Worm (Caenorhabditis elegans) whole organism, young adult: ENCODE results near the gene fbxc-21.

Source experiments
- B0035.1 ChIP-seq: sonication (generic microtip); optimal IDR thresholded peaks from 2 replicates; lab custom pipeline; 2016; ENCODE audit warnings: missing genetic modification characterization, mild to moderate bottlenecking, missing compliant biosample characterization, missing genotype, missing genetic modification reagents
- C17E4.6 ChIP-seq: fragments of 200-800 bp; sonication (Bioruptor generic); IDR thresholded peaks from 2 replicates; pipeline ENCODE4 v1.3.6; 2022; ENCODE audit warnings: missing genetic modification reagents, missing genetic modification characterization, missing compliant biosample characterization
- F57A8.1 ChIP-seq: fragments of 200-800 bp; sonication (Bioruptor generic); optimal IDR thresholded peaks from 2 replicates; lab custom pipeline; 2018; ENCODE audit warnings: mild to moderate bottlenecking, missing genetic modification characterization, moderate library complexity, missing compliant biosample characterization
- Y53G8AR.9 ChIP-seq: fragments of 200-800 bp; sonication (Bioruptor generic); conservative IDR thresholded peaks from 2 replicates; pipeline ENCODE4 v1.3.6; 2022; ENCODE audit warnings: missing genetic modification reagents, missing genetic modification characterization, missing compliant biosample characterization
- Y67H2A.10 ChIP-seq: fragments of 200-800 bp; sonication (Bioruptor generic); conservative IDR thresholded peaks from 2 replicates; pipeline ENCODE4 v1.3.6; 2022; ENCODE audit warnings: missing genetic modification reagents, missing genetic modification characterization, missing compliant biosample characterization
- Y95B8A.8 ChIP-seq: fragments of 200-800 bp; sonication (Bioruptor generic); IDR thresholded peaks from 2 replicates; pipeline ENCODE4 v1.3.6; 2022; ENCODE audit warnings: missing genetic modification reagents, missing genetic modification characterization, missing compliant biosample characterization
- ZK185.1 ChIP-seq: sonication (generic microtip); optimal IDR thresholded peaks from 2 replicates; lab custom pipeline; 2016; ENCODE audit warnings: mild to moderate bottlenecking, missing genetic modification characterization, missing compliant biosample characterization; ENCODE audit not compliant: poor library complexity, severe bottlenecking
- akir-1 ChIP-seq: fragments of 200-800 bp; sonication (Bioruptor generic); optimal IDR thresholded peaks from 2 replicates; lab custom pipeline; 2018; ENCODE audit warnings: mild to moderate bottlenecking, missing genetic modification characterization, moderate library complexity, missing compliant biosample characterization
- attf-6 ChIP-seq: fragments of 200-800 bp; sonication (Bioruptor generic); IDR thresholded peaks from 2 replicates; pipeline ENCODE4 v1.3.6; 2022; ENCODE audit warnings: missing genetic modification reagents, missing genetic modification characterization, missing compliant biosample characterization
- bed-1 ChIP-seq: fragments of 200-800 bp; sonication (Bioruptor generic); IDR thresholded peaks from 2 replicates; pipeline ENCODE4 v1.3.6; 2022; ENCODE audit warnings: missing genetic modification reagents, missing genetic modification characterization, missing compliant biosample characterization
- bed-2 ChIP-seq: fragments of 200-800 bp; sonication (Bioruptor generic); IDR thresholded peaks from 2 replicates; pipeline ENCODE4 v1.3.6; 2022; ENCODE audit warnings: missing genetic modification reagents, missing genetic modification characterization, missing compliant biosample characterization
- ceh-40 ChIP-seq: fragments of 200-800 bp; sonication (Bioruptor generic); IDR thresholded peaks from 2 replicates; pipeline ENCODE4 v1.3.6; 2022; ENCODE audit warnings: missing genetic modification characterization, missing compliant biosample characterization
- ceh-58 ChIP-seq: fragments of 200-800 bp; sonication (Bioruptor generic); IDR thresholded peaks from 2 replicates; pipeline ENCODE4 v1.3.6; 2022; ENCODE audit warnings: missing genetic modification characterization, missing compliant biosample characterization
- ceh-79 ChIP-seq: sonication (generic microtip); optimal IDR thresholded peaks from 2 replicates; lab custom pipeline; 2017; ENCODE audit warnings: mild to moderate bottlenecking, missing genetic modification characterization, missing compliant biosample characterization
- dox-1 ChIP-seq: fragments of 200-800 bp; sonication (Bioruptor generic); IDR thresholded peaks from 2 replicates; pipeline ENCODE4 v1.3.6; 2022; ENCODE audit warnings: missing genetic modification reagents, missing genetic modification characterization, missing compliant biosample characterization
- dpl-1 ChIP-seq: fragments of 150-350 bp; optimal IDR thresholded peaks from 2 replicates; lab custom pipeline; 2014; ENCODE audit warnings: missing biosample characterization, missing genetic modification reagents, missing genetic modification characterization
- efl-1 ChIP-seq: fragments of 150-350 bp; optimal IDR thresholded peaks from 2 replicates; lab custom pipeline; 2014; ENCODE audit warnings: missing biosample characterization, missing genetic modification reagents, missing genetic modification characterization
- egl-18 ChIP-seq: fragments of 200-800 bp; sonication (Bioruptor generic); IDR thresholded peaks from 2 replicates; pipeline ENCODE4 v1.3.6; 2022; ENCODE audit warnings: missing genetic modification reagents, missing genetic modification characterization, missing compliant biosample characterization
- egl-44 ChIP-seq: fragments of 200-800 bp; sonication (Bioruptor generic); IDR thresholded peaks from 2 replicates; pipeline ENCODE4 v1.3.6; 2022; ENCODE audit warnings: missing genetic modification reagents, missing genetic modification characterization, missing compliant biosample characterization
- him-1 ChIP-seq: sonication (generic microtip); optimal IDR thresholded peaks from 2 replicates; lab custom pipeline; 2016; ENCODE audit warnings: missing genotype, missing genetic modification reagents, missing genetic modification characterization, missing compliant biosample characterization
- hlh-26 ChIP-seq: fragments of 200-800 bp; sonication (Bioruptor generic); conservative IDR thresholded peaks from 2 replicates; pipeline ENCODE4 v1.3.6; 2022; ENCODE audit warnings: missing genetic modification reagents, missing genetic modification characterization, missing compliant biosample characterization
- hmg-1.2 ChIP-seq: fragments of 200-800 bp; sonication (Bioruptor generic); IDR thresholded peaks from 2 replicates; pipeline ENCODE4 v1.3.6; 2022; ENCODE audit warnings: missing genetic modification reagents, missing genetic modification characterization, missing compliant biosample characterization
- lag-1 ChIP-seq: fragments of 200-800 bp; sonication (Bioruptor generic); IDR thresholded peaks from 2 replicates; pipeline ENCODE4 v1.3.6; 2022; ENCODE audit warnings: missing genetic modification reagents, missing genetic modification characterization, missing compliant biosample characterization
- lin-26 ChIP-seq: fragments of 200-800 bp; sonication (Bioruptor generic); IDR thresholded peaks from 2 replicates; pipeline ENCODE4 v1.3.6; 2022; ENCODE audit warnings: missing genetic modification reagents, missing genetic modification characterization, missing compliant biosample characterization
- lin-40 ChIP-seq: sonication (generic microtip); optimal IDR thresholded peaks from 2 replicates; lab custom pipeline; 2016; ENCODE audit warnings: missing genetic modification characterization, mild to moderate bottlenecking, missing compliant biosample characterization, missing genotype, missing genetic modification reagents
- lir-1 ChIP-seq: fragments of 200-800 bp; sonication (Bioruptor generic); conservative IDR thresholded peaks from 2 replicates; pipeline ENCODE4 v1.3.6; 2022; ENCODE audit warnings: missing genetic modification reagents, missing genetic modification characterization, missing compliant biosample characterization
- lsl-1 ChIP-seq: fragments of 200-800 bp; sonication (Bioruptor generic); optimal IDR thresholded peaks from 2 replicates; lab custom pipeline; 2018; ENCODE audit warnings: mild to moderate bottlenecking, missing genetic modification characterization, moderate library complexity, missing compliant biosample characterization
- madf-6 ChIP-seq: fragments of 200-800 bp; sonication (Bioruptor generic); IDR thresholded peaks from 2 replicates; pipeline ENCODE4 v1.3.6; 2022; ENCODE audit warnings: missing genetic modification reagents, missing genetic modification characterization, missing compliant biosample characterization
- mel-28 ChIP-seq: sonication (generic microtip); optimal IDR thresholded peaks from 2 replicates; lab custom pipeline; 2016; ENCODE audit warnings: borderline replicate concordance, mild to moderate bottlenecking, missing genetic modification characterization, missing compliant biosample characterization
- mxl-1 ChIP-seq: sonication (generic microtip); optimal IDR thresholded peaks from 2 replicates; lab custom pipeline; 2016; ENCODE audit warnings: missing genetic modification characterization, missing compliant biosample characterization
- nhr-179 ChIP-seq: sonication (generic microtip); optimal IDR thresholded peaks from 2 replicates; lab custom pipeline; 2016; ENCODE audit warnings: mild to moderate bottlenecking, missing genetic modification characterization, missing compliant biosample characterization
- nhr-80 ChIP-seq: sonication (generic microtip); optimal IDR thresholded peaks from 2 replicates; lab custom pipeline; 2016; ENCODE audit warnings: missing genetic modification characterization, missing compliant biosample characterization
- nhr-90 ChIP-seq: sonication (generic microtip); optimal IDR thresholded peaks from 2 replicates; lab custom pipeline; 2016; ENCODE audit warnings: missing genotype, mild to moderate bottlenecking, missing genetic modification characterization, missing compliant biosample characterization
- sea-2 ChIP-seq: fragments of 200-800 bp; sonication (Bioruptor generic); IDR thresholded peaks from 2 replicates; pipeline ENCODE4 v1.3.6; 2022; ENCODE audit warnings: missing genetic modification characterization, missing compliant biosample characterization
- unc-62 ChIP-seq: fragments of 150-350 bp; optimal IDR thresholded peaks from 2 replicates; lab custom pipeline; 2014; ENCODE audit warnings: missing biosample characterization, missing genetic modification reagents, missing genetic modification characterization
- zfh-2 ChIP-seq: fragments of 200-800 bp; sonication (Bioruptor generic); conservative IDR thresholded peaks from 2 replicates; pipeline ENCODE4 v1.3.6; 2022; ENCODE audit warnings: missing genetic modification reagents, missing genetic modification characterization, missing compliant biosample characterization
- ztf-22 ChIP-seq: fragments of 200-800 bp; sonication (Bioruptor generic); optimal IDR thresholded peaks from 2 replicates; lab custom pipeline; 2018; ENCODE audit warnings: mild to moderate bottlenecking, missing genetic modification characterization, moderate library complexity, missing compliant biosample characterization
- ztf-25 ChIP-seq: fragments of 200-800 bp; sonication (Bioruptor generic); IDR thresholded peaks from 2 replicates; pipeline ENCODE4 v1.3.6; 2022; ENCODE audit warnings: missing genetic modification reagents, missing genetic modification characterization, missing compliant biosample characterization
- ztf-6 ChIP-seq: fragments of 200-800 bp; sonication (Bioruptor generic); IDR thresholded peaks from 2 replicates; pipeline ENCODE4 v1.3.6; 2022; ENCODE audit warnings: missing genetic modification reagents, missing genetic modification characterization, missing compliant biosample characterization

Gene fbxc-21

DNA sequence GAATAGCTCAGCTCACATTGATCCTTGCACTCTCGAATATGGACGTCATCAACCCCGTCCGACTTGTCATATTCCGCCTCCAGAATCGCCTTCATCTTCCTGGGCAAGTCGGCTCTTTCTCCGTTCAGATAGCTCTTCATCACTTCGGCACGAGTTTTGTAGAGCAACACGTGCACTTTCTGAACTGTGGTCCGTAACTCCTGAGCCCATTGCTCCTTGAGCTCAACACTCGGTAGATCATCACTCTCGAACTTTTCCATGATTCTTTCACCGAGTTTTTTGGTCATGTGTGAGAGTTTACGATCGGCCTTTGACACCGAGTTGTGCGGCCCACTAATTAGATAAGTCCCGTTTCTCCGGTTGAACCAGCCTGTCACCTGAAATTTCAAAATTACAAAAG is 42.4 kb upstream of the fbxc-21 start:
- TF ChIP-seq nhr-179 (tag; lab: Kevin White, UChicago) (no peak), dpl-1 (GFP tag; lab: Kevin White, UChicago) (no peak), nhr-90 (tag; lab: Kevin White, UChicago) (no peak), ceh-58 (no peak), lir-1 (no peak), egl-18 (GFP tag; lab: Robert Waterston, UW) (no peak), madf-6 (no peak), unc-62 (GFP tag; lab: Kevin White, UChicago) (no peak), bed-1 (no peak), sea-2 (GFP tag; lab: Robert Waterston, UW) (no peak), bed-2 (GFP tag; lab: Robert Waterston, UW) (no peak), mxl-1 (tag; lab: Kevin White, UChicago) (no peak), ceh-40 (GFP tag; lab: Robert Waterston, UW) (no peak), B0035.1 (tag; lab: Kevin White, UChicago) (no peak), him-1 (tag; lab: Kevin White, UChicago) (no peak), lin-26 (no peak), F57A8.1 (GFP tag; lab: Kevin White, UChicago) (no peak), lsl-1 (GFP tag; lab: Kevin White, UChicago) (no peak), ZK185.1 (tag; lab: Kevin White, UChicago) (no peak), lag-1 (no peak)
- TF ChIP-seq, all 124 proteins: peak for 0

DNA sequence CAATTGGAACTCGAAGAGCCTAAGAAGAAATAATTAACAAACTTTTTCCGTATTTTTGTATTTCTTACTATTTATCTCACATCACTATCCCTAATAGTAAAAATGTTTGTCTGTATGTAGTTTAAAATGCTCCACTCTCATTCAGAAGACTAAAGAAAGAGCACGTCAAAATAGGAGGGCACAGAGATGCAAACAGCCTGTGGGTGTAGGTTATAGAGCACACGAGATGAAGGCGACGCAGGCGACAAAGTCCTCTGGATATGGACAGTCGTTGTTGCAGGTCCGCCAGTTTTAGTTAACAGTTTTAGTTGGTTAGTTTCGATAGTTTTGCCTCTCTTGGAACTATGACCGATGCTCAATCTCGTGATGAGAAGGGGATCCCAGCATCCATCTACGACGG is 39.2 kb upstream of the fbxc-21 start, which contains the start of gene ceh-82:
Gene ceh-82 (plus strand): TSS at position 301 of the 400 bp plus-strand sequence.
- TF ChIP-seq nhr-179 (tag; lab: Kevin White, UChicago) (no peak), Y95B8A.8 (no peak), attf-6 (GFP tag; lab: Robert Waterston, UW) (no peak), lin-40 (tag; lab: Kevin White, UChicago) (no peak), mel-28 (no peak)

ce11 chrII:1730103-1730502 is 37.4 kb upstream of the fbxc-21 start, which contains the start of gene ceh-81:
TSS of gene ceh-81 (plus strand) at chrII:1730403.
- no peak for TF ChIP-seq akir-1 (GFP tag; lab: Kevin White, UChicago)
- no peak for TF ChIP-seq efl-1 (GFP tag; lab: Kevin White, UChicago)
- no peak for TF ChIP-seq ZK185.1 (tag; lab: Kevin White, UChicago)
- TF ChIP-seq Y67H2A.10 (GFP tag; lab: Robert Waterston, UW), result no peak
- no peak for TF ChIP-seq unc-62 (GFP tag; lab: Kevin White, UChicago)
- no peak for TF ChIP-seq ztf-22 (GFP tag; lab: Kevin White, UChicago)
- no peak for TF ChIP-seq egl-18 (GFP tag; lab: Robert Waterston, UW)
- TF ChIP-seq bed-2 (GFP tag; lab: Robert Waterston, UW), result no peak
- TF ChIP-seq Y53G8AR.9 (GFP tag; lab: Robert Waterston, UW), result no peak
- no peak for TF ChIP-seq C17E4.6 (GFP tag; lab: Robert Waterston, UW)
- TF ChIP-seq ztf-25 (GFP tag; lab: Robert Waterston, UW), result no peak
- no peak for TF ChIP-seq egl-44
- TF ChIP-seq, all 124 proteins: peak for 0

DNA sequence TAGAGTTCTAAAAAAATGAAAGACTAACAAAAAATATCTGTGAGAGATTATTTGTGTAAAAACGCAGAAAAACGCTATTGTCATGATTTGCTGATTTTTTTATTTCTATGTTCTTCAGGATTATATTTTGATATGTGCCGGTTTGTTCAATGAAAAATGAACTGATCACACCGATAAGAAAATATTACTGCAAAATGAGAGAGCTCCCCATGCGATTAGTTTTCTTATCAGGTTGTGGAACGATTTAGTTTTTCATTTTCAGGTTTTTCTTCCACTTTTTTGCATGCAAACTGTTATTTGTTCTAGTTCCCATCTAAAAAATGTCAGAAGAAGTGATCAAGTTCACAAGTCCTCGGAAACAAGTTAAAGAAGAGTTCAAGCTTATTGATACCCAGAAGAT is 35.5 kb upstream of the fbxc-21 start, which contains the start of gene btb-9:
Gene btb-9 (plus strand): TSS at position 254 of the 400 bp plus-strand sequence.
- TF ChIP-seq nhr-80 (tag; lab: Kevin White, UChicago) (peak; percentile 83), ztf-6 (GFP tag; lab: Robert Waterston, UW) (no peak), hmg-1.2 (GFP tag; lab: Robert Waterston, UW) (peak; percentile 30; the same call in 1 of the 2 replicates), ceh-79 (no peak), dox-1 (GFP tag; lab: Robert Waterston, UW) (peak; percentile 37; the same call in 1 of the 2 replicates), zfh-2 (GFP tag; lab: Robert Waterston, UW) (no peak), hlh-26 (GFP tag; lab: Robert Waterston, UW) (no peak), Y53G8AR.9 (GFP tag; lab: Robert Waterston, UW) (no peak)
